Fruit fly (Drosophila melanogaster): ENCODE data around the gene CG32119.

DNA sequence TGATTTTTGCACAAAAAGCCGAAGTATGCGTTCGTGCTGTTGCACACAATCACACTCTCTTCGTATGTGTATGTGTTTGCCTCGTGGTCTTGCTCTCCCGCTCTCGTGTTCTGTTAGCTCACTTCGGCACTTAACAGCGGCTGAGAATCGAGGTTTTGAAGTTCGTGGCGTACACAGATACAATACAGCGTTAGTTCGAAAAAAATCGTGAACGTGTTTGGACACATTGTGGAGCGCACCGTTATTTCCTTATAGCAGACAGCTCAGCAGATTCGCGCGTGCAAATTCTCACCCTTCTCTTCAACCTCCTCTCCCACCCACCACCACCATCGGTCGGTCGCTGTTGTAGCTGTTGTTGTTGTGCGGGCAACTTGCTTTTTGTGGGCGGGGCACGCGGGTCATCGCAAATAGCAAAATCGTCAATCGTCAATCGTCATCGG lies 20.0 kb downstream of the CG32119 start, which contains the start of gene caps:
- TF ChIP-seq pan (optimal IDR thresholded peaks at IDR 0.05) = no peak
- peak; percentile 53 for TF ChIP-seq br (GFP tag; optimal IDR thresholded peaks at IDR 0.05)
- TF ChIP-seq lola (GFP tag; optimal IDR thresholded peaks at IDR 0.05) = no peak
- TF ChIP-seq psq (GFP tag; optimal IDR thresholded peaks at IDR 0.05) = peak; percentile 20
- no peak for TF ChIP-seq Hr78 (GFP tag; optimal IDR thresholded peaks at IDR 0.05)
- no peak for TF ChIP-seq Dfd (GFP tag; optimal IDR thresholded peaks at IDR 0.05)
- TF ChIP-seq h (GFP tag; optimal IDR thresholded peaks at IDR 0.05) = peak; percentile 64
- TF ChIP-seq woc (GFP tag; optimal IDR thresholded peaks at IDR 0.05) = no peak
- TF ChIP-seq dmrt93B (GFP tag; optimal IDR thresholded peaks at IDR 0.05) = no peak
- peak; percentile 59 for TF ChIP-seq Hr83 (GFP tag; optimal IDR thresholded peaks at IDR 0.05; ENCODE audit: poor library complexity, severe bottlenecking)
- peak; percentile 67 for TF ChIP-seq N (GFP tag; optimal IDR thresholded peaks at IDR 0.05)
- no peak for TF ChIP-seq CG9705 (GFP tag; optimal IDR thresholded peaks at IDR 0.05)
